Fruit fly (Drosophila melanogaster) Kc167 (cell line): ENCODE measurements around the gene CG13737.

Experiments used
- Myc ChIP-seq: fragments of >200 bp; optimal IDR thresholded peaks from 2 replicates; lab custom pipeline; 2017; ENCODE audit warnings: missing external identifiers
- Sin3A ChIP-seq: fragments of >200 bp; optimal IDR thresholded peaks from 2 replicates; lab custom pipeline; 2018; ENCODE audit warnings: missing external identifiers
- h ChIP-seq: fragments of >200 bp; optimal IDR thresholded peaks from 3 replicates; lab custom pipeline; 2018; ENCODE audit warnings: missing external identifiers
- insv ChIP-seq: fragments of >200 bp; optimal IDR thresholded peaks from 3 replicates; lab custom pipeline; 2018; ENCODE audit warnings: missing external identifiers
- psq ChIP-seq: fragments of >200 bp; optimal IDR thresholded peaks from 2 replicates; lab custom pipeline; 2017; ENCODE audit warnings: missing external identifiers

DNA sequence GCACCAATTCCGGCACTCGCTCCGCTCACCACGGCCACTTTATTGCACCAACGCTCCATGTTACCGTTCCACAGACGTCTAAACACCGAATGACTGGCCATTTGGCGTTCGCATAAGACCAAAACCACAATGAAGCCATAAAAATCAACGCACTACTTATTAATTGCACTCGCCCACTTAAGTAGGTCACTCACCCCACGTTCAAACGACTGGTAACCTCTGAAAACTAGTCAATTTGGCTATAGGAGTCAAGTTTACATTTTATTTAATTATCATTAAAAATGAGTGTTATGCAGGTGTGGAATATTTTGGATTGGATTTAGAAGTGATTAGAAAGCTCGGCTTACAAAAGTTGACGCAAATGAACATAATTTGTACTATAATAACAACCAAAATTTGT lies 36.7 kb upstream of the CG13737 start, which contains the start of gene CG8757:
- TF ChIP-seq h (lab: Kevin White, UChicago), result no peak
- no peak for TF ChIP-seq insv (lab: Kevin White, UChicago)
- no peak for TF ChIP-seq psq
- TF ChIP-seq Sin3A, result no peak
- no peak for TF ChIP-seq Myc (lab: Kevin White, UChicago)
